Worm (Caenorhabditis elegans): ENCODE data around the gene C55B6.5.

DNA sequence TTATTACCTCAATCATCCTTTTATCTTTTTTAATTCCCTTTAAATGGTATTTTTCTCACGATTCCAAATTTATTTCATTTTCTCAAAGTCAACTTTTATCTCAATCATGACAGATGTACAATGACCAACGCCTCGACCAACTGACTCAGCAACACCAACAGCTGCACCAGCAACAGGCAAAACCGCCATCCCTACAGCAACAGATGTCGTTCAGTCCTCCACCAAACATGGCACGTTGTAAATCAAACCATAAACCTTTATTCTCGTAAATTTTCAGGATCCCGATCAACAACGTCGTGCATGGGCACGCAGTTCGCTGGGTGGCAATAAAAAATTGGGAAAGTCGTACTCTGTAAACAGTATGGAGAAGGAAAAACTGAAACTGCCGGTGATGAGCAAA lies 42.3 kb downstream of the C55B6.5 start:
- TF ChIP-seq fkh-10 (GFP tag; optimal IDR thresholded peaks at IDR 0.05), result no peak
- no peak for TF ChIP-seq nhr-77 (tag; optimal IDR thresholded peaks at IDR 0.05)
- TF ChIP-seq nhr-67 (tag; optimal IDR thresholded peaks at IDR 0.05), result no peak
- no peak for TF ChIP-seq tbx-2 (tag; optimal IDR thresholded peaks at IDR 0.05)
- no peak for TF ChIP-seq pqm-1 (tag; optimal IDR thresholded peaks at IDR 0.05)
- no peak for TF ChIP-seq unc-62 (GFP tag; optimal IDR thresholded peaks at IDR 0.05)
- no peak for TF ChIP-seq ama-1 (optimal IDR thresholded peaks at IDR 0.05)
- TF ChIP-seq nhr-237 (tag; optimal IDR thresholded peaks at IDR 0.05), result no peak

All from whole organism, L3 larva.